Worm (Caenorhabditis elegans) whole organism, L4 larva: ENCODE results near the gene B0280.7.

ENCODE experiments used
- D1046.2 ChIP-seq: fragments of 200-800 bp; sonication (Bioruptor generic); IDR thresholded peaks from 2 replicates; pipeline ENCODE4 v1.3.6; 2022; ENCODE audit warnings: missing genetic modification characterization, missing compliant biosample characterization
- F10B5.3 ChIP-seq: sonication (generic microtip); optimal IDR thresholded peaks from 2 replicates; lab custom pipeline; 2016; ENCODE audit warnings: mild to moderate bottlenecking, missing genetic modification characterization, missing compliant biosample characterization
- F26F4.8 ChIP-seq: fragments of 200-800 bp; sonication (Bioruptor generic); conservative IDR thresholded peaks from 2 replicates; pipeline ENCODE4 v1.3.6; 2022; ENCODE audit warnings: missing genetic modification characterization, missing compliant biosample characterization
- F49E8.2 ChIP-seq: sonication (generic microtip); optimal IDR thresholded peaks from 2 replicates; lab custom pipeline; 2016; ENCODE audit warnings: missing compliant biosample characterization, mild to moderate bottlenecking, missing genetic modification characterization, borderline replicate concordance
- T20F7.1 ChIP-seq: fragments of 200-800 bp; sonication (Bioruptor generic); optimal IDR thresholded peaks from 2 replicates; lab custom pipeline; 2018; ENCODE audit warnings: mild to moderate bottlenecking, missing genetic modification characterization, missing compliant biosample characterization
- Y105C5A.15 ChIP-seq: fragments of 200-800 bp; sonication (Bioruptor generic); IDR thresholded peaks from 2 replicates; pipeline ENCODE4 v1.3.6; 2022; ENCODE audit warnings: missing genetic modification characterization, missing compliant biosample characterization
- Y48G9A.11 ChIP-seq: fragments of 200-800 bp; sonication (Bioruptor generic); IDR thresholded peaks from 2 replicates; pipeline ENCODE4 v1.3.6; 2022; ENCODE audit warnings: missing genetic modification reagents, missing genetic modification characterization, missing compliant biosample characterization
- Y5F2A.4 ChIP-seq: fragments of 200-800 bp; sonication (Bioruptor generic); optimal IDR thresholded peaks from 2 replicates; lab custom pipeline; 2018; ENCODE audit warnings: mild to moderate bottlenecking, missing genetic modification characterization, missing compliant biosample characterization
- attf-4 ChIP-seq: sonication (generic microtip); optimal IDR thresholded peaks from 3 replicates; lab custom pipeline; 2017; ENCODE audit warnings: missing biosample characterization, missing genetic modification characterization
- ceh-20 ChIP-seq: fragments of 200-800 bp; sonication (Bioruptor generic); IDR thresholded peaks from 2 replicates; pipeline ENCODE4 v1.3.6; 2022; ENCODE audit warnings: missing genetic modification reagents, missing genetic modification characterization, missing compliant biosample characterization
- ceh-32 ChIP-seq: sonication (generic microtip); optimal IDR thresholded peaks from 2 replicates; lab custom pipeline; 2016; ENCODE audit warnings: mild to moderate bottlenecking, missing genetic modification characterization, missing compliant biosample characterization; ENCODE audit not compliant: poor library complexity
- ceh-44 ChIP-seq: fragments of 200-800 bp; sonication (Bioruptor generic); IDR thresholded peaks from 2 replicates; pipeline ENCODE4 v1.3.6; 2022; ENCODE audit warnings: missing genetic modification reagents, missing genetic modification characterization, missing compliant biosample characterization
- ctbp-1 ChIP-seq: fragments of 200-800 bp; sonication (Bioruptor generic); IDR thresholded peaks from 2 replicates; pipeline ENCODE4 v1.3.6; 2022; ENCODE audit warnings: missing genetic modification reagents, missing genetic modification characterization, missing compliant biosample characterization
- daf-12 ChIP-seq: fragments of 150-350 bp; optimal IDR thresholded peaks from 2 replicates; lab custom pipeline; 2014; ENCODE audit warnings: missing biosample characterization, missing genetic modification reagents, missing genetic modification characterization
- daf-16 ChIP-seq, 3 experiments: sonication (generic microtip); optimal IDR thresholded peaks; 2 replicates each; lab custom pipeline; 2016 to 2017; ENCODE audit warnings: missing genetic modification characterization in 3 of 3, missing genetic modification reagents in 3 of 3, mild to moderate bottlenecking in 2 of 3, missing compliant biosample characterization in 2 of 3, missing biosample characterization in 1 of 3, moderate library complexity in 1 of 3
- daf-19 ChIP-seq: fragments of 200-800 bp; sonication (Bioruptor generic); conservative IDR thresholded peaks from 2 replicates; pipeline ENCODE4 v1.3.6; 2022; ENCODE audit warnings: missing genetic modification characterization, missing compliant biosample characterization
- daf-8 ChIP-seq: fragments of 200-800 bp; sonication (Bioruptor generic); IDR thresholded peaks from 2 replicates; pipeline ENCODE4 v1.3.6; 2022; ENCODE audit warnings: missing genetic modification characterization, missing compliant biosample characterization
- dmd-6 ChIP-seq: fragments of 200-800 bp; sonication (Bioruptor generic); IDR thresholded peaks from 2 replicates; pipeline ENCODE4 v1.3.6; 2022; ENCODE audit warnings: missing genetic modification reagents, missing genetic modification characterization, missing compliant biosample characterization
- dve-1 ChIP-seq: sonication (generic microtip); optimal IDR thresholded peaks from 2 replicates; lab custom pipeline; 2017; ENCODE audit warnings: antibody characterized with exemption, mild to moderate bottlenecking, missing genetic modification characterization, missing compliant biosample characterization; ENCODE audit not compliant: insufficient read depth
- fkh-10 ChIP-seq: fragments of 150-350 bp; optimal IDR thresholded peaks from 2 replicates; lab custom pipeline; 2014; ENCODE audit warnings: missing biosample characterization, missing genetic modification reagents, missing genetic modification characterization
- hlh-11 ChIP-seq: fragments of 200-800 bp; sonication (Bioruptor generic); optimal IDR thresholded peaks from 2 replicates; lab custom pipeline; 2018; ENCODE audit warnings: mild to moderate bottlenecking, missing genetic modification characterization, missing compliant biosample characterization
- hlh-30 ChIP-seq: sonication (generic microtip); optimal IDR thresholded peaks from 2 replicates; lab custom pipeline; 2017; ENCODE audit warnings: antibody characterized with exemption, mild to moderate bottlenecking, missing genetic modification characterization, missing compliant biosample characterization; ENCODE audit not compliant: insufficient read depth
- lin-15B ChIP-seq: fragments of 150-350 bp; sonication (generic microtip); optimal IDR thresholded peaks from 3 replicates; lab custom pipeline; 2014; ENCODE audit warnings: missing biosample characterization, missing genetic modification characterization
- lin-38 ChIP-seq: fragments of 200-800 bp; sonication (Bioruptor generic); IDR thresholded peaks from 2 replicates; pipeline ENCODE4 v1.3.6; 2022; ENCODE audit warnings: missing genetic modification reagents, missing genetic modification characterization, missing compliant biosample characterization
- lin-39 ChIP-seq: fragments of 150-350 bp; optimal IDR thresholded peaks from 2 replicates; lab custom pipeline; 2014; ENCODE audit warnings: missing biosample characterization, missing genetic modification reagents, missing genetic modification characterization
- mep-1 ChIP-seq: fragments of 150-350 bp; sonication (generic microtip); optimal IDR thresholded peaks from 3 replicates; lab custom pipeline; 2014; ENCODE audit warnings: missing biosample characterization, missing genetic modification characterization
- mes-2 ChIP-seq: sonication (generic microtip); optimal IDR thresholded peaks from 2 replicates; lab custom pipeline; 2016; ENCODE audit warnings: missing genotype, mild to moderate bottlenecking, missing genetic modification characterization, missing compliant biosample characterization; ENCODE audit not compliant: poor library complexity, severe bottlenecking
- mxl-2 ChIP-seq: fragments of 200-800 bp; sonication (Bioruptor generic); conservative IDR thresholded peaks from 2 replicates; pipeline ENCODE4 v1.3.6; 2022; ENCODE audit warnings: missing genetic modification reagents, missing genetic modification characterization, missing compliant biosample characterization
- nhr-10 ChIP-seq: fragments of 150-350 bp; optimal IDR thresholded peaks from 2 replicates; lab custom pipeline; 2014; ENCODE audit warnings: missing biosample characterization, missing genetic modification characterization
- nhr-102 ChIP-seq: sonication (generic microtip); optimal IDR thresholded peaks from 2 replicates; lab custom pipeline; 2016; ENCODE audit warnings: mild to moderate bottlenecking, missing genetic modification characterization, moderate library complexity, missing compliant biosample characterization
- nhr-237 ChIP-seq: sonication (generic microtip); optimal IDR thresholded peaks from 2 replicates; lab custom pipeline; 2017; ENCODE audit warnings: missing biosample characterization, missing genetic modification characterization
- nhr-28 ChIP-seq: fragments of 150-350 bp; optimal IDR thresholded peaks from 2 replicates; lab custom pipeline; 2014; ENCODE audit warnings: missing biosample characterization, missing genetic modification characterization
- nhr-42 ChIP-seq: fragments of 200-800 bp; sonication (Bioruptor generic); IDR thresholded peaks from 2 replicates; pipeline ENCODE4 v1.3.6; 2022; ENCODE audit warnings: missing genetic modification characterization, missing compliant biosample characterization
- nhr-6 ChIP-seq: fragments of 150-350 bp; optimal IDR thresholded peaks from 2 replicates; lab custom pipeline; 2014; ENCODE audit warnings: missing biosample characterization, missing genetic modification characterization
- nhr-76 ChIP-seq: fragments of 150-350 bp; optimal IDR thresholded peaks from 2 replicates; lab custom pipeline; 2014; ENCODE audit warnings: missing biosample characterization, missing genetic modification characterization
- nhr-77 ChIP-seq: fragments of 150-350 bp; optimal IDR thresholded peaks from 2 replicates; lab custom pipeline; 2014; ENCODE audit warnings: missing biosample characterization, missing genetic modification characterization
- pha-4 ChIP-seq, 2 experiments: fragments of 150-350 bp in 1 of 2; fragments of 200-800 bp in 1 of 2; sonication (Bioruptor generic) in 1 of 2; IDR thresholded peaks in 1 of 2; optimal IDR thresholded peaks in 1 of 2; 2 replicates each; pipeline versions ENCODE4 v1.3.6 to Lab custom; 2014 to 2022; ENCODE audit warnings: missing genetic modification characterization in 2 of 2, missing genetic modification reagents in 2 of 2, missing biosample characterization in 1 of 2, missing compliant biosample characterization in 1 of 2
- pqm-1 ChIP-seq: sonication (generic microtip); optimal IDR thresholded peaks from 2 replicates; lab custom pipeline; 2017; ENCODE audit warnings: missing biosample characterization, missing genetic modification characterization
- rbr-2 ChIP-seq: sonication (generic microtip); optimal IDR thresholded peaks from 2 replicates; lab custom pipeline; 2016; ENCODE audit warnings: missing genotype, missing genetic modification characterization, missing compliant biosample characterization
- sdz-12 ChIP-seq: fragments of 200-800 bp; sonication (Bioruptor generic); optimal IDR thresholded peaks from 2 replicates; lab custom pipeline; 2018; ENCODE audit warnings: mild to moderate bottlenecking, missing genetic modification characterization, missing compliant biosample characterization
- skn-1 ChIP-seq: fragments of 150-350 bp; optimal IDR thresholded peaks from 2 replicates; lab custom pipeline; 2014; ENCODE audit warnings: missing biosample characterization, missing genetic modification characterization
- snpc-4 ChIP-seq: fragments of 150-350 bp; optimal IDR thresholded peaks from 2 replicates; lab custom pipeline; 2014; ENCODE audit warnings: missing biosample characterization, missing genetic modification characterization
- spr-1 ChIP-seq: sonication (generic microtip); optimal IDR thresholded peaks from 2 replicates; lab custom pipeline; 2016; ENCODE audit warnings: mild to moderate bottlenecking, missing genetic modification characterization, missing compliant biosample characterization
- tra-1 ChIP-seq: fragments of 200-800 bp; sonication (Bioruptor generic); IDR thresholded peaks from 2 replicates; pipeline ENCODE4 v1.3.6; 2022; ENCODE audit warnings: missing genetic modification reagents, missing genetic modification characterization, missing compliant biosample characterization
- unc-130 ChIP-seq: sonication (generic microtip); optimal IDR thresholded peaks from 2 replicates; lab custom pipeline; 2016; ENCODE audit warnings: missing genetic modification reagents, missing genetic modification characterization, missing compliant biosample characterization
- unc-62 ChIP-seq, 3 experiments: fragments of 150-350 bp in 1 of 3; sonication (generic microtip); optimal IDR thresholded peaks in 2 of 3; peaks in 1 of 3; 1 replicate in 1 of 3; 2 replicates in 2 of 3; lab custom pipeline; 2014 to 2017; ENCODE audit warnings: missing biosample characterization in 3 of 3, missing genetic modification characterization in 3 of 3, missing genetic modification reagents in 3 of 3, missing genotype in 1 of 3
- vab-7 ChIP-seq: fragments of 200-800 bp; sonication (Bioruptor generic); IDR thresholded peaks from 2 replicates; pipeline ENCODE4 v1.3.6; 2022; ENCODE audit warnings: missing genetic modification reagents, missing genetic modification characterization, missing compliant biosample characterization
- zfp-3 ChIP-seq: fragments of 200-800 bp; sonication (Bioruptor generic); conservative IDR thresholded peaks from 2 replicates; pipeline ENCODE4 v1.3.6; 2022; ENCODE audit warnings: missing genetic modification reagents, missing genetic modification characterization, missing compliant biosample characterization
- ztf-7 ChIP-seq: fragments of 150-350 bp; optimal IDR thresholded peaks from 2 replicates; lab custom pipeline; 2014; ENCODE audit warnings: missing biosample characterization, missing genetic modification characterization

Gene B0280.7

ce11 chrIII:7073801-7074386, 37.8 kb downstream of the B0280.7 start, which contains the start of gene ZK418.5:
ZK418.5 (minus strand) TSS chrIII:7073851.
- TF ChIP-seq unc-62 (GFP tag; optimal IDR thresholded peaks at IDR 0.05 in 1 of 2; lab: Kevin White, UChicago): peak in 1 of 2 experiments; percentile 92
- no peak for TF ChIP-seq unc-62 (tag; optimal IDR thresholded peaks at IDR 0.05; lab: Kevin White, UChicago)
- no peak for TF ChIP-seq ceh-44 (GFP tag; lab: Robert Waterston, UW)
- TF ChIP-seq daf-8: no peak
- TF ChIP-seq spr-1: no peak
- no peak for TF ChIP-seq F26F4.8 (GFP tag; lab: Robert Waterston, UW)
- TF ChIP-seq dve-1 (tag; lab: Kevin White, UChicago): no peak
- TF ChIP-seq pqm-1: no peak
- TF ChIP-seq ztf-7 (tag; lab: Kevin White, UChicago): no peak
- TF ChIP-seq nhr-42 (GFP tag; lab: Robert Waterston, UW): no peak
- TF ChIP-seq pha-4 (GFP tag; IDR thresholded peaks at IDR 0.05; lab: Robert Waterston, UW): no peak
- TF ChIP-seq pha-4 (tag; optimal IDR thresholded peaks at IDR 0.05; lab: Kevin White, UChicago): no peak
- TF ChIP-seq nhr-6 (tag; lab: Kevin White, UChicago): peak; percentile 50
- no peak for TF ChIP-seq mxl-2 (GFP tag; lab: Robert Waterston, UW)
- TF ChIP-seq fkh-10 (GFP tag; lab: Kevin White, UChicago): no peak
- no peak for TF ChIP-seq Y105C5A.15 (GFP tag; lab: Robert Waterston, UW)
- no peak for TF ChIP-seq attf-4 (tag; lab: Kevin White, UChicago)
- TF ChIP-seq dmd-6: 0 out of 2 replicates have a peak, but pooled peaks have one; percentile 9
- no peak for TF ChIP-seq nhr-102 (tag; lab: Kevin White, UChicago)
- peak; percentile 25 for TF ChIP-seq T20F7.1 (GFP tag; lab: Kevin White, UChicago)
- no peak for TF ChIP-seq sdz-12 (GFP tag; lab: Kevin White, UChicago)
- no peak for TF ChIP-seq lin-39 (tag; lab: Kevin White, UChicago)
- no peak for TF ChIP-seq mes-2 (tag; lab: Kevin White, UChicago)
- TF ChIP-seq lin-38 (GFP tag; lab: Robert Waterston, UW): peak; percentile 95
- TF ChIP-seq Y48G9A.11 (GFP tag; lab: Robert Waterston, UW): no peak
- no peak for TF ChIP-seq daf-19 (GFP tag; lab: Robert Waterston, UW)
- TF ChIP-seq zfp-3 (GFP tag; lab: Robert Waterston, UW): no peak
- no peak for TF ChIP-seq nhr-237 (tag; lab: Kevin White, UChicago)
- no peak for TF ChIP-seq F10B5.3
- no peak for TF ChIP-seq lin-15B (tag; lab: Kevin White, UChicago)
- no peak for TF ChIP-seq Y5F2A.4 (GFP tag; lab: Kevin White, UChicago)
- no peak for TF ChIP-seq ceh-20 (GFP tag; lab: Robert Waterston, UW)
- no peak for TF ChIP-seq daf-12 (tag; lab: Kevin White, UChicago)
- TF ChIP-seq mep-1 (tag; lab: Kevin White, UChicago): peak; percentile 34
- peak; percentile 54 for TF ChIP-seq hlh-30
- TF ChIP-seq skn-1 (tag; lab: Kevin White, UChicago): no peak
- TF ChIP-seq nhr-76 (tag; lab: Kevin White, UChicago): no peak
- no peak for TF ChIP-seq snpc-4 (tag; lab: Kevin White, UChicago)
- TF ChIP-seq unc-130 (GFP tag; lab: Kevin White, UChicago): no peak
- no peak for TF ChIP-seq nhr-10
- TF ChIP-seq daf-16 (GFP tag; optimal IDR thresholded peaks at IDR 0.05; lab: Kevin White, UChicago): no peak
- TF ChIP-seq daf-16 (tag; optimal IDR thresholded peaks at IDR 0.05; lab: Kevin White, UChicago): peak; percentile 12
- no peak for TF ChIP-seq ctbp-1 (GFP tag; lab: Robert Waterston, UW)
- TF ChIP-seq rbr-2: peak; percentile 24
- TF ChIP-seq hlh-11 (tag; lab: Kevin White, UChicago): no peak
- no peak for TF ChIP-seq D1046.2 (GFP tag; lab: Robert Waterston, UW)
- TF ChIP-seq ceh-32 (tag; lab: Kevin White, UChicago): no peak
- TF ChIP-seq F49E8.2 (tag; lab: Kevin White, UChicago): no peak
- no peak for TF ChIP-seq vab-7
- TF ChIP-seq nhr-77: no peak
- TF ChIP-seq tra-1 (GFP tag; lab: Robert Waterston, UW): no peak
- TF ChIP-seq nhr-28: peak; percentile 29
